Fruit fly (Drosophila melanogaster) whole organism, embryonic: ENCODE data around the gene Rsph1.
A peak's percentile ranks its signal among the peaks of the same experiment; 100 is the strongest.

Experiments used
- Adf1 ChIP-seq: fragments of 200-800 bp; sonication (Bioruptor generic); IDR thresholded peaks from 2 replicates; pipeline ENCODE4 v1.3.6; 2022; ENCODE audit warnings: missing biosample characterization, missing genetic modification characterization
- Atf3 ChIP-seq: fragments of 200-800 bp; sonication (Bioruptor generic); optimal IDR thresholded peaks from 3 replicates; lab custom pipeline; 2016; ENCODE audit warnings: missing biosample characterization, missing genetic modification characterization
- B-H1 ChIP-seq: fragments of 200-800 bp; sonication (Bioruptor generic); IDR thresholded peaks from 3 replicates; pipeline ENCODE4 v1.3.6; 2022; ENCODE audit warnings: missing biosample characterization, missing genetic modification characterization
- CG10267 ChIP-seq: fragments of 200-800 bp; sonication (Bioruptor generic); optimal IDR thresholded peaks from 2 replicates; lab custom pipeline; 2018; ENCODE audit warnings: missing biosample characterization, mild to moderate bottlenecking, missing genetic modification characterization, moderate library complexity
- CG12659 ChIP-seq: fragments of 200-800 bp; sonication (Bioruptor generic); optimal IDR thresholded peaks from 3 replicates; lab custom pipeline; 2017; ENCODE audit warnings: mild to moderate bottlenecking, missing biosample characterization, missing genetic modification reagents, missing genetic modification characterization
- CG14014 ChIP-seq: fragments of 200-800 bp; sonication (Bioruptor generic); IDR thresholded peaks from 2 replicates; pipeline ENCODE4 v1.3.6; 2022; ENCODE audit warnings: missing biosample characterization, missing genetic modification characterization
- CG14860 ChIP-seq: fragments of 200-800 bp; sonication (Bioruptor generic); IDR thresholded peaks from 3 replicates; pipeline ENCODE4 v1.3.6; 2022; ENCODE audit warnings: missing biosample characterization, missing genetic modification characterization; ENCODE audit not compliant: partially characterized antibody
- CG15514 ChIP-seq: fragments of 200-800 bp; sonication (Bioruptor generic); optimal IDR thresholded peaks from 3 replicates; lab custom pipeline; 2017; ENCODE audit warnings: missing biosample characterization, missing genetic modification characterization, mild to moderate bottlenecking, moderate library complexity, missing genetic modification reagents
- CG17361 ChIP-seq: fragments of 200-800 bp; sonication (Bioruptor generic); IDR thresholded peaks from 3 replicates; pipeline ENCODE4 v1.3.6; 2022; ENCODE audit warnings: missing biosample characterization, missing genetic modification characterization
- CG17612 ChIP-seq: fragments of 200-800 bp; sonication (Bioruptor generic); IDR thresholded peaks from 2 replicates; pipeline ENCODE4 v1.3.6; 2022; ENCODE audit warnings: missing biosample characterization, missing genetic modification characterization
- CG2120 ChIP-seq: fragments of 200-800 bp; sonication (Bioruptor generic); optimal IDR thresholded peaks from 3 replicates; lab custom pipeline; 2016; ENCODE audit warnings: missing biosample characterization, missing genetic modification characterization
- CG34376 ChIP-seq: fragments of 200-800 bp; sonication (Bioruptor generic); optimal IDR thresholded peaks from 2 replicates; lab custom pipeline; 2018; ENCODE audit warnings: missing biosample characterization, mild to moderate bottlenecking, missing genetic modification characterization
- CG3726 ChIP-seq: fragments of 200-800 bp; sonication (Bioruptor generic); IDR thresholded peaks from 3 replicates; pipeline ENCODE4, ENCODE4 v1.3.6; 2022; ENCODE audit warnings: missing biosample characterization, missing genetic modification characterization
- CG8089 ChIP-seq: fragments of 200-800 bp; sonication (Bioruptor generic); optimal IDR thresholded peaks from 3 replicates; lab custom pipeline; 2016; ENCODE audit warnings: missing biosample characterization, missing genetic modification characterization
- CG8765 ChIP-seq: fragments of 200-800 bp; sonication (Bioruptor generic); IDR thresholded peaks from 2 replicates; pipeline ENCODE4 v1.3.6; 2022; ENCODE audit warnings: missing biosample characterization, missing genetic modification characterization
- CG8924 ChIP-seq: fragments of 200-800 bp; optimal IDR thresholded peaks from 3 replicates; lab custom pipeline; 2019; ENCODE audit warnings: missing biosample characterization, mild to moderate bottlenecking, missing genetic modification characterization, moderate library complexity
- CG9876 ChIP-seq: fragments of 200-800 bp; sonication (Bioruptor generic); optimal IDR thresholded peaks from 2 replicates; lab custom pipeline; 2016; ENCODE audit warnings: missing biosample characterization, missing genetic modification characterization
- CG9932 ChIP-seq: fragments of 200-800 bp; sonication (Bioruptor generic); IDR thresholded peaks from 2 replicates; pipeline ENCODE4 v1.3.6; 2022; ENCODE audit warnings: missing biosample characterization, missing genetic modification characterization
- CoRest ChIP-seq: fragments of 200-800 bp; sonication (Bioruptor generic); optimal IDR thresholded peaks from 3 replicates; lab custom pipeline; 2018; ENCODE audit warnings: missing biosample characterization, mild to moderate bottlenecking, missing genetic modification characterization, moderate library complexity
- Dad ChIP-seq: fragments of 200-800 bp; sonication (Bioruptor generic); optimal IDR thresholded peaks from 3 replicates; lab custom pipeline; 2016; ENCODE audit warnings: missing biosample characterization, missing genetic modification characterization
- Drgx ChIP-seq: fragments of 200-800 bp; sonication (Bioruptor generic); IDR thresholded peaks from 2 replicates; pipeline ENCODE4 v1.3.6; 2022; ENCODE audit warnings: missing biosample characterization, missing genetic modification characterization
- Fer1 ChIP-seq: fragments of 200-800 bp; sonication (Bioruptor generic); optimal IDR thresholded peaks from 2 replicates; lab custom pipeline; 2017; ENCODE audit warnings: missing biosample characterization, mild to moderate bottlenecking, missing genetic modification characterization
- HHEX ChIP-seq: fragments of 200-800 bp; sonication (Bioruptor generic); optimal IDR thresholded peaks from 3 replicates; lab custom pipeline; 2017; ENCODE audit warnings: missing biosample characterization, mild to moderate bottlenecking, missing genetic modification characterization, missing genetic modification reagents
- HLH4C ChIP-seq: fragments of 200-800 bp; sonication (Bioruptor generic); IDR thresholded peaks from 3 replicates; pipeline ENCODE4 v1.3.6; 2022; ENCODE audit warnings: missing biosample characterization, missing genetic modification characterization; ENCODE audit not compliant: partially characterized antibody
- Hsf ChIP-seq: fragments of 200-800 bp; sonication (Bioruptor generic); optimal IDR thresholded peaks from 3 replicates; lab custom pipeline; 2016; ENCODE audit warnings: missing biosample characterization, missing genetic modification characterization
- Meics ChIP-seq: fragments of 200-800 bp; sonication (Bioruptor generic); optimal IDR thresholded peaks from 2 replicates; lab custom pipeline; 2017; ENCODE audit warnings: missing biosample characterization, mild to moderate bottlenecking, missing genetic modification characterization
- Mes4 ChIP-seq: fragments of 200-800 bp; sonication (Bioruptor generic); optimal IDR thresholded peaks from 2 replicates; lab custom pipeline; 2016; ENCODE audit warnings: missing biosample characterization, missing genetic modification characterization
- NFAT ChIP-seq: fragments of 200-800 bp; sonication (Bioruptor generic); IDR thresholded peaks from 2 replicates; pipeline ENCODE4 v1.3.6; 2022; ENCODE audit warnings: missing biosample characterization, missing genetic modification characterization
- Nf-YC ChIP-seq: fragments of 200-800 bp; optimal IDR thresholded peaks from 3 replicates; lab custom pipeline; 2019; ENCODE audit warnings: missing biosample characterization, mild to moderate bottlenecking, missing genetic modification characterization, moderate library complexity
- Opbp ChIP-seq: fragments of 200-800 bp; sonication (Bioruptor generic); IDR thresholded peaks from 3 replicates; pipeline ENCODE4 v1.3.6; 2022; ENCODE audit warnings: missing biosample characterization, missing genetic modification characterization; ENCODE audit not compliant: partially characterized antibody
- Stat92E ChIP-seq, 3 experiments: fragments of >200 bp in 2 of 3; fragments of 200-800 bp in 1 of 3; sonication (Bioruptor generic) in 1 of 3; optimal IDR thresholded peaks; 2 replicates each; lab custom pipeline; 2017 to 2019; ENCODE audit warnings: missing biosample characterization in 3 of 3, missing genetic modification characterization in 3 of 3, mild to moderate bottlenecking in 1 of 3, moderate library complexity in 1 of 3
- ato ChIP-seq: fragments of 200-800 bp; sonication (Bioruptor generic); IDR thresholded peaks from 2 replicates; pipeline ENCODE4 v1.3.6; 2022; ENCODE audit warnings: missing biosample characterization, missing genetic modification characterization; ENCODE audit not compliant: partially characterized antibody
- bab2 ChIP-seq: fragments of 200-800 bp; sonication (Bioruptor generic); optimal IDR thresholded peaks from 2 replicates; lab custom pipeline; 2016; ENCODE audit warnings: missing biosample characterization, missing genetic modification characterization
- ci ChIP-seq: fragments of 200-800 bp; sonication (Bioruptor generic); IDR thresholded peaks from 3 replicates; pipeline ENCODE4 v1.3.6; 2022; ENCODE audit warnings: missing biosample characterization, missing genetic modification characterization
- dmrt11E ChIP-seq: fragments of 200-800 bp; sonication (Bioruptor generic); optimal IDR thresholded peaks from 3 replicates; lab custom pipeline; 2018; ENCODE audit warnings: missing biosample characterization, mild to moderate bottlenecking, missing genetic modification characterization, moderate library complexity
- dmrt99B ChIP-seq: fragments of 200-800 bp; sonication (Bioruptor generic); optimal IDR thresholded peaks from 2 replicates; lab custom pipeline; 2018; ENCODE audit warnings: missing biosample characterization, mild to moderate bottlenecking, missing genetic modification characterization, moderate library complexity
- fd96Cb ChIP-seq: fragments of 200-800 bp; sonication (Bioruptor generic); optimal IDR thresholded peaks from 2 replicates; lab custom pipeline; 2018; ENCODE audit warnings: missing biosample characterization, mild to moderate bottlenecking, missing genetic modification characterization, moderate library complexity
- her ChIP-seq: fragments of 200-800 bp; sonication (Bioruptor generic); optimal IDR thresholded peaks from 2 replicates; lab custom pipeline; 2016; ENCODE audit warnings: missing biosample characterization, missing genetic modification characterization
- ken ChIP-seq: fragments of 200-800 bp; sonication (Bioruptor generic); IDR thresholded peaks from 3 replicates; pipeline ENCODE4 v1.3.6; 2022; ENCODE audit warnings: missing biosample characterization, missing genetic modification characterization
- lab ChIP-seq: fragments of 200-800 bp; sonication (Bioruptor generic); optimal IDR thresholded peaks from 3 replicates; lab custom pipeline; 2017; ENCODE audit warnings: missing biosample characterization, missing genetic modification characterization, mild to moderate bottlenecking, moderate library complexity, missing genetic modification reagents
- lmd ChIP-seq: fragments of 200-800 bp; sonication (Bioruptor generic); IDR thresholded peaks from 2 replicates; pipeline ENCODE4 v1.3.6; 2022; ENCODE audit warnings: missing biosample characterization, missing genetic modification characterization
- nmo ChIP-seq: fragments of 200-800 bp; sonication (Bioruptor generic); optimal IDR thresholded peaks from 2 replicates; lab custom pipeline; 2018; ENCODE audit warnings: missing biosample characterization, mild to moderate bottlenecking, missing genetic modification characterization, moderate library complexity
- otp ChIP-seq: fragments of 200-800 bp; sonication (Bioruptor generic); IDR thresholded peaks from 3 replicates; pipeline ENCODE4, ENCODE4 v1.3.6; 2022; ENCODE audit warnings: missing biosample characterization, missing genetic modification characterization
- rib ChIP-seq: fragments of 200-800 bp; sonication (Bioruptor generic); IDR thresholded peaks from 2 replicates; pipeline ENCODE4 v1.3.6; 2022; ENCODE audit warnings: missing biosample characterization, missing genetic modification characterization
- sim ChIP-seq: fragments of 200-800 bp; sonication (Bioruptor generic); IDR thresholded peaks from 2 replicates; pipeline ENCODE4 v1.3.6; 2022; ENCODE audit warnings: missing biosample characterization, missing genetic modification characterization
- slbo ChIP-seq: fragments of 200-800 bp; sonication (Bioruptor generic); IDR thresholded peaks from 2 replicates; pipeline ENCODE4 v1.3.6; 2022; ENCODE audit warnings: missing biosample characterization, missing genetic modification characterization
- slou ChIP-seq: fragments of 200-800 bp; sonication (Bioruptor generic); optimal IDR thresholded peaks from 3 replicates; lab custom pipeline; 2016; ENCODE audit warnings: missing biosample characterization, missing genetic modification characterization
- tna ChIP-seq: fragments of 200-800 bp; sonication (Bioruptor generic); IDR thresholded peaks from 2 replicates; pipeline ENCODE4 v1.3.6; 2022; ENCODE audit warnings: missing biosample characterization, missing genetic modification characterization; ENCODE audit not compliant: partially characterized antibody
- wdn ChIP-seq: fragments of 200-800 bp; sonication (Bioruptor generic); IDR thresholded peaks from 2 replicates; pipeline ENCODE4 v1.3.6; 2022; ENCODE audit warnings: missing biosample characterization, missing genetic modification characterization

Rsph1 gene

dm6 chr2L:13215640-13216129 is 32.4 kb downstream of the Rsph1 start (continued):
- TF ChIP-seq CoRest (tag; lab: Kevin White, UChicago) (peak; percentile 36), lab (peak; percentile 74), CG14014 (peak; percentile 41; the same call in 1 of the 2 replicates), ato (GFP tag; lab: Robert Waterston, UW) (peak; percentile 5; the same call in 1 of the 2 replicates), rib (GFP tag; lab: Robert Waterston, UW) (peak; percentile 67), Hsf (GFP tag; lab: Kevin White, UChicago) (peak; percentile 44), Stat92E (GFP tag; optimal IDR thresholded peaks at IDR 0.05; lab: Kevin White, UChicago) (peak in 1 of 3 experiments; percentile 87), Atf3 (GFP tag; lab: Kevin White, UChicago) (peak; percentile 21), bab2 (GFP tag; lab: Kevin White, UChicago) (peak; percentile 14), Dad (GFP tag; lab: Kevin White, UChicago) (peak; percentile 68), CG14860 (GFP tag; lab: Robert Waterston, UW) (peak; percentile 48), fd96Cb (tag; lab: Kevin White, UChicago) (peak; percentile 59), dmrt99B (peak; percentile 65), CG9876 (GFP tag; lab: Kevin White, UChicago) (peak; percentile 23), ci (GFP tag; lab: Robert Waterston, UW) (peak; percentile 74), slou (GFP tag; lab: Kevin White, UChicago) (peak; percentile 26), HLH4C (peak; percentile 25; the same call in 1 of the 3 replicates), Adf1 (GFP tag; lab: Robert Waterston, UW) (peak; percentile 26; the same call in 1 of the 2 replicates), sim (GFP tag; lab: Robert Waterston, UW) (0 out of 2 replicates have a peak, but pooled peaks have one; percentile 16), NFAT (peak; percentile 55; the same call in 1 of the 2 replicates), CG2120 (peak; percentile 64), Nf-YC (tag; lab: Kevin White, UChicago) (peak; percentile 37), tna (GFP tag; lab: Robert Waterston, UW) (peak; percentile 55), CG15514 (peak; percentile 28), Fer1 (GFP tag; lab: Kevin White, UChicago) (peak; percentile 10), CG8924 (tag; lab: Kevin White, UChicago) (peak; percentile 20), Meics (GFP tag; lab: Kevin White, UChicago) (peak; percentile 50), CG17361 (GFP tag; lab: Robert Waterston, UW) (peak; percentile 52; the same call in 1 of the 3 replicates), CG9932 (GFP tag; lab: Robert Waterston, UW) (peak; percentile 59; the same call in 1 of the 2 replicates), CG17612 (GFP tag; lab: Robert Waterston, UW) (peak; percentile 47; the same call in 1 of the 2 replicates), CG8765 (GFP tag; lab: Robert Waterston, UW) (peak; percentile 46; the same call in 1 of the 2 replicates), Opbp (GFP tag; lab: Robert Waterston, UW) (peak; percentile 72), otp (GFP tag; lab: Robert Waterston, UW) (peak; percentile 76), CG10267 (tag; lab: Kevin White, UChicago) (peak; percentile 7), CG12659 (peak; percentile 41), CG8089 (peak; percentile 8), ken (peak; percentile 65; the same call in 2 of the 3 replicates), wdn (GFP tag; lab: Robert Waterston, UW) (0 out of 2 replicates have a peak, but pooled peaks have one; percentile 29), nmo (GFP tag; lab: Kevin White, UChicago) (peak; percentile 45), CG3726 (GFP tag; lab: Robert Waterston, UW) (peak; percentile 46; the same call in 1 of the 3 replicates), HHEX (GFP tag; lab: Kevin White, UChicago) (peak; percentile 69), Mes4 (peak; percentile 58), her (peak; percentile 73), slbo (GFP tag; lab: Robert Waterston, UW) (peak; percentile 80), dmrt11E (tag; lab: Kevin White, UChicago) (peak; percentile 27), lmd (0 out of 2 replicates have a peak, but pooled peaks have one; percentile 20), B-H1 (peak; percentile 40; the same call in 1 of the 3 replicates), CG34376 (GFP tag; lab: Kevin White, UChicago) (peak; percentile 88), Drgx (GFP tag; lab: Robert Waterston, UW) (peak; percentile 61)
